1 fruit fly cellular context compared by ENCODE assay signal in genomic region chr3R:27148812-27149769, dm6.
TF ChIP-seq lines count a peak whose summit lies in the region.

No protein-coding gene starts in this region.

TF ChIP-seq in whole organism, embryonic, 481 proteins besides CTCF, POLR2A, EP300 and RAD21 (continued from another document):
- TF ChIP-seq CG11504 (tag; optimal IDR thresholded peaks at IDR 0.05; lab: Kevin White, UChicago), result peak; percentile 10
- TF ChIP-seq twi (tag; optimal IDR thresholded peaks at IDR 0.05; lab: Kevin White, UChicago), result peak; percentile 85
- no peak for TF ChIP-seq CG10147 (GFP tag; optimal IDR thresholded peaks at IDR 0.05; lab: Kevin White, UChicago)
- peak; percentile 90 for TF ChIP-seq abd-A (tag; optimal IDR thresholded peaks at IDR 0.05; lab: Kevin White, UChicago)
- TF ChIP-seq ato (GFP tag; IDR thresholded peaks at IDR 0.05; lab: Robert Waterston, UW; ENCODE audit: partially characterized antibody), result no peak
- peak; percentile 47 for TF ChIP-seq CG2678 (tag; optimal IDR thresholded peaks at IDR 0.05; lab: Kevin White, UChicago)
- TF ChIP-seq CG32767 (GFP tag; IDR thresholded peaks at IDR 0.05; lab: Robert Waterston, UW), result no peak
- TF ChIP-seq CG13424 (tag; optimal IDR thresholded peaks at IDR 0.05; lab: Kevin White, UChicago), result peak; percentile 11
- TF ChIP-seq CG33213 (GFP tag; optimal IDR thresholded peaks at IDR 0.05; lab: Kevin White, UChicago), result no peak
- peak; percentile 32 for TF ChIP-seq dmrt99B (tag; optimal IDR thresholded peaks at IDR 0.05; lab: Kevin White, UChicago)
- TF ChIP-seq CG10209 (GFP tag; optimal IDR thresholded peaks at IDR 0.05; lab: Kevin White, UChicago), result no peak
- peak; percentile 92 for TF ChIP-seq ftz-f1 (GFP tag; optimal IDR thresholded peaks at IDR 0.05; lab: Kevin White, UChicago)
- no peak for TF ChIP-seq ci (GFP tag; IDR thresholded peaks at IDR 0.05; lab: Robert Waterston, UW)
- TF ChIP-seq CG18262 (tag; optimal IDR thresholded peaks at IDR 0.05; lab: Kevin White, UChicago), result peak; percentile 7
- TF ChIP-seq wor (GFP tag; IDR thresholded peaks at IDR 0.05; lab: Robert Waterston, UW), result no peak
- no peak for TF ChIP-seq CG12391 (tag; optimal IDR thresholded peaks at IDR 0.05; lab: Kevin White, UChicago)
- no peak for TF ChIP-seq CG8290 (GFP tag; optimal IDR thresholded peaks at IDR 0.05; lab: Kevin White, UChicago)
- peak in 1 of 2 experiments; percentile 19 for TF ChIP-seq CG8290 (tag; optimal IDR thresholded peaks at IDR 0.05; lab: Kevin White, UChicago)
- peak; percentile 40 for TF ChIP-seq CG6813 (GFP tag; optimal IDR thresholded peaks at IDR 0.05; lab: Kevin White, UChicago)
- TF ChIP-seq nmo (GFP tag; optimal IDR thresholded peaks at IDR 0.05; lab: Kevin White, UChicago), result no peak
- TF ChIP-seq vfl (GFP tag; optimal IDR thresholded peaks at IDR 0.05; lab: Kevin White, UChicago), result no peak
- TF ChIP-seq Med (GFP tag; lab: Kevin White, UChicago), result peak; percentile 60
- TF ChIP-seq her (GFP tag; optimal IDR thresholded peaks at IDR 0.05; lab: Kevin White, UChicago), result no peak
- TF ChIP-seq eve (GFP tag; optimal IDR thresholded peaks at IDR 0.05; lab: Kevin White, UChicago), result peak in 1 of 2 experiments; percentile 81
- TF ChIP-seq Pdp1 (GFP tag; optimal IDR thresholded peaks at IDR 0.05; lab: Kevin White, UChicago), result peak in 1 of 2 experiments; percentile 48
- TF ChIP-seq Aef1 (GFP tag; IDR thresholded peaks at IDR 0.05; lab: Robert Waterston, UW), result no peak
- TF ChIP-seq CG34376 (GFP tag; optimal IDR thresholded peaks at IDR 0.05; lab: Kevin White, UChicago), result peak; percentile 38
- no peak for TF ChIP-seq CG14667 (GFP tag; IDR thresholded peaks at IDR 0.05; lab: Robert Waterston, UW)
- no peak for TF ChIP-seq Ravus (GFP tag; IDR thresholded peaks at IDR 0.05; lab: Robert Waterston, UW)
- TF ChIP-seq D (optimal IDR thresholded peaks at IDR 0.05; lab: Kevin White, UChicago), result no peak
- TF ChIP-seq D (GFP tag; optimal IDR thresholded peaks at IDR 0.05; lab: Kevin White, UChicago), result peak; percentile 6
- peak; percentile 38 for TF ChIP-seq Hey (tag; optimal IDR thresholded peaks at IDR 0.05; lab: Kevin White, UChicago)
- TF ChIP-seq kni (GFP tag; optimal IDR thresholded peaks at IDR 0.05; lab: Kevin White, UChicago), result peak; percentile 8
- no peak for TF ChIP-seq bcd (GFP tag; optimal IDR thresholded peaks at IDR 0.05; lab: Kevin White, UChicago)
- TF ChIP-seq CG17359 (tag; optimal IDR thresholded peaks at IDR 0.05; lab: Kevin White, UChicago), result peak; percentile 16
- TF ChIP-seq CG16815 (GFP tag; optimal IDR thresholded peaks at IDR 0.05; lab: Kevin White, UChicago), result no peak
- peak; percentile 3 for TF ChIP-seq HHEX (GFP tag; optimal IDR thresholded peaks at IDR 0.05; lab: Kevin White, UChicago)
- peak; percentile 28 for TF ChIP-seq CoRest (tag; optimal IDR thresholded peaks at IDR 0.05; lab: Kevin White, UChicago)
- TF ChIP-seq CG11093 (GFP tag; IDR thresholded peaks at IDR 0.05; lab: Robert Waterston, UW), result no peak
- TF ChIP-seq Camta (GFP tag; optimal IDR thresholded peaks at IDR 0.05; lab: Kevin White, UChicago), result no peak
- no peak for TF ChIP-seq MBD-R2 (GFP tag; IDR thresholded peaks at IDR 0.05; lab: Robert Waterston, UW)
- no peak for TF ChIP-seq CG6254 (GFP tag; optimal IDR thresholded peaks at IDR 0.05; lab: Kevin White, UChicago)
- peak; percentile 59 for TF ChIP-seq hth (optimal IDR thresholded peaks at IDR 0.05; lab: Kevin White, UChicago)
- peak; percentile 28 for TF ChIP-seq CG7745 (tag; optimal IDR thresholded peaks at IDR 0.05; lab: Kevin White, UChicago)
- TF ChIP-seq HmgZ (tag; optimal IDR thresholded peaks at IDR 0.05; lab: Kevin White, UChicago), result no peak
- TF ChIP-seq da (GFP tag; optimal IDR thresholded peaks at IDR 0.05; lab: Kevin White, UChicago), result peak; percentile 23
- TF ChIP-seq CG2120 (GFP tag; optimal IDR thresholded peaks at IDR 0.05; lab: Kevin White, UChicago), result peak; percentile 24
- peak; percentile 41 for TF ChIP-seq exex (tag; optimal IDR thresholded peaks at IDR 0.05; lab: Kevin White, UChicago)
- no peak for TF ChIP-seq CG15479 (GFP tag; optimal IDR thresholded peaks at IDR 0.05; lab: Kevin White, UChicago)
- peak; percentile 1 for TF ChIP-seq Sox100B (GFP tag; optimal IDR thresholded peaks at IDR 0.05; lab: Kevin White, UChicago)
- TF ChIP-seq pum (GFP tag; optimal IDR thresholded peaks at IDR 0.05; lab: Kevin White, UChicago), result no peak
- TF ChIP-seq CG12769 (tag; optimal IDR thresholded peaks at IDR 0.05; lab: Kevin White, UChicago), result peak; percentile 89
- peak; percentile 56 for TF ChIP-seq sug (tag; optimal IDR thresholded peaks at IDR 0.05; lab: Kevin White, UChicago)
- no peak for TF ChIP-seq CG17361 (GFP tag; IDR thresholded peaks at IDR 0.05; lab: Robert Waterston, UW)
- peak; percentile 57 for TF ChIP-seq D19A (tag; optimal IDR thresholded peaks at IDR 0.05; lab: Kevin White, UChicago)
- peak; percentile 18 for TF ChIP-seq CG10979 (tag; optimal IDR thresholded peaks at IDR 0.05; lab: Kevin White, UChicago)
- peak; percentile 91 for TF ChIP-seq CG8281 (tag; optimal IDR thresholded peaks at IDR 0.05; lab: Kevin White, UChicago)
- TF ChIP-seq Oli (tag; optimal IDR thresholded peaks at IDR 0.05; lab: Kevin White, UChicago), result peak; percentile 24
- no peak for TF ChIP-seq shn (GFP tag; optimal IDR thresholded peaks at IDR 0.05; lab: Kevin White, UChicago)
- TF ChIP-seq CG7786 (GFP tag; optimal IDR thresholded peaks at IDR 0.05; lab: Kevin White, UChicago), result no peak
- no peak for TF ChIP-seq HmgD (GFP tag; optimal IDR thresholded peaks at IDR 0.05; lab: Kevin White, UChicago)
- TF ChIP-seq CG7271 (tag; optimal IDR thresholded peaks at IDR 0.05; lab: Kevin White, UChicago), result no peak
- peak in 1 of 3 experiments; percentile 0 for TF ChIP-seq lola (GFP tag; optimal IDR thresholded peaks at IDR 0.05; lab: Kevin White, UChicago)
- no peak for TF ChIP-seq cg (GFP tag; optimal IDR thresholded peaks at IDR 0.05; lab: Kevin White, UChicago)
- TF ChIP-seq sd (tag; optimal IDR thresholded peaks at IDR 0.05; lab: Kevin White, UChicago), result peak; percentile 56
- TF ChIP-seq CG10431 (GFP tag; optimal IDR thresholded peaks at IDR 0.05; lab: Kevin White, UChicago), result peak; percentile 73
- TF ChIP-seq run (tag; optimal IDR thresholded peaks at IDR 0.05; lab: Kevin White, UChicago), result peak; percentile 29
TF ChIP-seq in whole organism, embryonic: peak in this region for 58.
